Fruit fly (Drosophila melanogaster): ENCODE data around the gene chm.

The chm gene

dm6 chr2L:7427067-7427785, 15.0 kb downstream of the chm start (continued):
- TF ChIP-seq pnt (GFP tag; optimal IDR thresholded peaks at IDR 0.05) (no peak), CG7987 (GFP tag; optimal IDR thresholded peaks at IDR 0.05) (peak; percentile 99), Spps (tag; optimal IDR thresholded peaks at IDR 0.05) (no peak), CG2678 (tag; optimal IDR thresholded peaks at IDR 0.05) (no peak), CG9727 (GFP tag; optimal IDR thresholded peaks at IDR 0.05) (no peak), CG10565 (GFP tag; optimal IDR thresholded peaks at IDR 0.05) (no peak), gcm2 (GFP tag; optimal IDR thresholded peaks at IDR 0.05) (no peak), CkIIα-i1 (GFP tag; IDR thresholded peaks at IDR 0.05) (no peak), ac (GFP tag; optimal IDR thresholded peaks at IDR 0.05) (no peak), HLHmδ (GFP tag; optimal IDR thresholded peaks at IDR 0.05) (no peak), run (tag; optimal IDR thresholded peaks at IDR 0.05) (no peak), kah (GFP tag; optimal IDR thresholded peaks at IDR 0.05) (no peak), zen (tag; optimal IDR thresholded peaks at IDR 0.05) (no peak), tup (GFP tag; optimal IDR thresholded peaks at IDR 0.05) (no peak), gcm (GFP tag; optimal IDR thresholded peaks at IDR 0.05) (no peak), Nf-YA (GFP tag; IDR thresholded peaks at IDR 0.05) (no peak), slou (GFP tag; optimal IDR thresholded peaks at IDR 0.05) (no peak), inv (GFP tag; IDR thresholded peaks at IDR 0.05; ENCODE audit: partially characterized antibody) (peak; percentile 7; the same call in 1 of the 2 replicates), al (GFP tag; IDR thresholded peaks at IDR 0.05) (no peak), Hmx (GFP tag; optimal IDR thresholded peaks at IDR 0.05) (no peak), sna (GFP tag; IDR thresholded peaks at IDR 0.05; ENCODE audit: partially characterized antibody) (no peak), Mad (GFP tag; optimal IDR thresholded peaks at IDR 0.05) (no peak), sc (optimal IDR thresholded peaks at IDR 0.05) (no peak), sc (GFP tag; optimal IDR thresholded peaks at IDR 0.05) (no peak), Atf3 (GFP tag; optimal IDR thresholded peaks at IDR 0.05) (no peak), CTCF (GFP tag; optimal IDR thresholded peaks at IDR 0.05) (peak; percentile 83), CG15514 (GFP tag; optimal IDR thresholded peaks at IDR 0.05) (no peak), CG15601 (tag; optimal IDR thresholded peaks at IDR 0.05) (no peak), sqz (GFP tag; optimal IDR thresholded peaks at IDR 0.05) (no peak), kni (GFP tag; optimal IDR thresholded peaks at IDR 0.05) (peak; percentile 33), D19B (GFP tag; optimal IDR thresholded peaks at IDR 0.05) (no peak), slp2 (GFP tag; optimal IDR thresholded peaks at IDR 0.05) (no peak), unc-4 (GFP tag; IDR thresholded peaks at IDR 0.05; ENCODE audit: partially characterized antibody) (no peak), ERR (GFP tag; optimal IDR thresholded peaks at IDR 0.05) (peak; percentile 63), en (GFP tag; optimal IDR thresholded peaks at IDR 0.05) (no peak), ATbp (GFP tag; optimal IDR thresholded peaks at IDR 0.05) (no peak), Antp (GFP tag; optimal IDR thresholded peaks at IDR 0.05) (no peak), CG18764 (GFP tag; optimal IDR thresholded peaks at IDR 0.05) (no peak), CG2875 (GFP tag; optimal IDR thresholded peaks at IDR 0.05) (no peak), CG12391 (tag; optimal IDR thresholded peaks at IDR 0.05) (no peak), CG7271 (tag; optimal IDR thresholded peaks at IDR 0.05) (no peak), jumu (GFP tag; optimal IDR thresholded peaks at IDR 0.05) (no peak), bigmax (GFP tag; optimal IDR thresholded peaks at IDR 0.05) (peak; percentile 89), cwo (GFP tag; optimal IDR thresholded peaks at IDR 0.05) (peak; percentile 75), fru (optimal IDR thresholded peaks at IDR 0.05) (no peak), Mes4 (GFP tag; optimal IDR thresholded peaks at IDR 0.05) (no peak), CG11093 (GFP tag; IDR thresholded peaks at IDR 0.05) (no peak), CG6854 (GFP tag; optimal IDR thresholded peaks at IDR 0.05) (peak; percentile 0), CG13123 (GFP tag; optimal IDR thresholded peaks at IDR 0.05) (no peak), CG8924 (tag; optimal IDR thresholded peaks at IDR 0.05) (no peak), phol (tag; optimal IDR thresholded peaks at IDR 0.05) (no peak)

All from whole organism, embryonic.